Fruit fly (Drosophila melanogaster) whole organism, embryonic: ENCODE data around the gene CG33939.

Experiments
- Atf3 ChIP-seq: fragments of 200-800 bp; sonication (Bioruptor generic); optimal IDR thresholded peaks from 3 replicates; lab custom pipeline; 2016; ENCODE audit warnings: missing biosample characterization, missing genetic modification characterization
- B-H1 ChIP-seq: fragments of 200-800 bp; sonication (Bioruptor generic); IDR thresholded peaks from 3 replicates; pipeline ENCODE4 v1.3.6; 2022; ENCODE audit warnings: missing biosample characterization, missing genetic modification characterization
- Bdp1 ChIP-seq: fragments of 200-800 bp; sonication (Bioruptor generic); optimal IDR thresholded peaks from 3 replicates; lab custom pipeline; 2016; ENCODE audit warnings: missing biosample characterization, missing genetic modification characterization
- CG1024 ChIP-seq: fragments of 200-800 bp; sonication (Bioruptor generic); IDR thresholded peaks from 2 replicates; pipeline ENCODE4 v1.3.6; 2022; ENCODE audit warnings: missing biosample characterization, missing genetic modification characterization
- CG10267 ChIP-seq: fragments of 200-800 bp; sonication (Bioruptor generic); optimal IDR thresholded peaks from 2 replicates; lab custom pipeline; 2018; ENCODE audit warnings: missing biosample characterization, mild to moderate bottlenecking, missing genetic modification characterization, moderate library complexity
- CG10979 ChIP-seq: fragments of 200-800 bp; sonication (Bioruptor generic); optimal IDR thresholded peaks from 2 replicates; lab custom pipeline; 2018; ENCODE audit warnings: missing biosample characterization, mild to moderate bottlenecking, missing genetic modification characterization, moderate library complexity
- CG11456 ChIP-seq: fragments of 200-800 bp; sonication (Bioruptor generic); IDR thresholded peaks from 3 replicates; pipeline ENCODE4 v1.3.6; 2022; ENCODE audit warnings: missing biosample characterization, missing genetic modification characterization
- CG11560 ChIP-seq: fragments of 200-800 bp; sonication (Bioruptor generic); IDR thresholded peaks from 3 replicates; pipeline ENCODE4 v1.3.6; 2022; ENCODE audit warnings: missing biosample characterization, missing genetic modification characterization
- CG12071 ChIP-seq: fragments of 200-800 bp; sonication (Bioruptor generic); optimal IDR thresholded peaks from 3 replicates; lab custom pipeline; 2018; ENCODE audit warnings: missing biosample characterization, mild to moderate bottlenecking, missing genetic modification characterization
- CG13424 ChIP-seq: fragments of 200-800 bp; sonication (Bioruptor generic); optimal IDR thresholded peaks from 2 replicates; lab custom pipeline; 2019; ENCODE audit warnings: missing biosample characterization, mild to moderate bottlenecking, missing genetic modification characterization, moderate library complexity
- CG14441 ChIP-seq: fragments of 200-800 bp; sonication (Bioruptor generic); IDR thresholded peaks from 2 replicates; pipeline ENCODE4 v1.3.6; 2022; ENCODE audit warnings: missing biosample characterization, missing genetic modification characterization
- CG15696 ChIP-seq: fragments of 200-800 bp; sonication (Bioruptor generic); optimal IDR thresholded peaks from 2 replicates; lab custom pipeline; 2019; ENCODE audit warnings: missing biosample characterization, mild to moderate bottlenecking, missing genetic modification characterization, moderate library complexity
- CG16779 ChIP-seq: fragments of 200-800 bp; sonication (Bioruptor generic); IDR thresholded peaks from 2 replicates; pipeline ENCODE4 v1.3.6; 2022; ENCODE audit warnings: missing biosample characterization, missing genetic modification characterization
- CG32532 ChIP-seq: fragments of 200-800 bp; sonication (Bioruptor generic); IDR thresholded peaks from 2 replicates; pipeline ENCODE4 v1.3.6; 2022; ENCODE audit warnings: missing biosample characterization, missing genetic modification characterization
- CG33213 ChIP-seq: fragments of 200-800 bp; sonication (Bioruptor generic); optimal IDR thresholded peaks from 3 replicates; lab custom pipeline; 2016; ENCODE audit warnings: missing biosample characterization, missing genetic modification characterization
- CG34224 ChIP-seq: fragments of 200-800 bp; sonication (Bioruptor generic); IDR thresholded peaks from 3 replicates; pipeline ENCODE4 v1.3.6; 2022; ENCODE audit warnings: missing biosample characterization, missing genetic modification characterization; ENCODE audit not compliant: partially characterized antibody
- CG6254 ChIP-seq: fragments of 200-800 bp; sonication (Bioruptor generic); optimal IDR thresholded peaks from 3 replicates; lab custom pipeline; 2017; ENCODE audit warnings: mild to moderate bottlenecking, missing biosample characterization, missing genetic modification reagents, missing genetic modification characterization
- CG9437 ChIP-seq: fragments of 200-800 bp; sonication (Bioruptor generic); optimal IDR thresholded peaks from 2 replicates; lab custom pipeline; 2018; ENCODE audit warnings: missing biosample characterization, mild to moderate bottlenecking, missing genetic modification characterization
- CG9876 ChIP-seq: fragments of 200-800 bp; sonication (Bioruptor generic); optimal IDR thresholded peaks from 2 replicates; lab custom pipeline; 2016; ENCODE audit warnings: missing biosample characterization, missing genetic modification characterization
- CTCF ChIP-seq: fragments of 200-800 bp; sonication (Bioruptor generic); optimal IDR thresholded peaks from 2 replicates; lab custom pipeline; 2017; ENCODE audit warnings: missing biosample characterization, mild to moderate bottlenecking, missing genetic modification characterization, moderate library complexity
- E2f1 ChIP-seq: fragments of 200-800 bp; sonication (Bioruptor generic); IDR thresholded peaks from 2 replicates; pipeline ENCODE4 v1.3.6; 2022; ENCODE audit warnings: missing biosample characterization, missing genetic modification characterization
- E2f2 ChIP-seq: fragments of 200-800 bp; sonication (Bioruptor generic); IDR thresholded peaks from 2 replicates; pipeline ENCODE4 v1.3.6; 2022; ENCODE audit warnings: missing biosample characterization, missing genetic modification characterization
- Eip74EF ChIP-seq, 2 experiments: fragments of 200-800 bp in 1 of 2; fragments of >200 bp in 1 of 2; sonication (Bioruptor generic) in 1 of 2; optimal IDR thresholded peaks; 2 replicates each; lab custom pipeline; 2017 to 2019; ENCODE audit warnings: missing biosample characterization in 2 of 2, missing genetic modification characterization in 2 of 2, mild to moderate bottlenecking in 1 of 2, moderate library complexity in 1 of 2
- Ets97D ChIP-seq: fragments of 200-800 bp; sonication (Bioruptor generic); optimal IDR thresholded peaks from 3 replicates; lab custom pipeline; 2016; ENCODE audit warnings: missing biosample characterization, missing genetic modification characterization
- HLH3B ChIP-seq: fragments of 200-800 bp; sonication (Bioruptor generic); IDR thresholded peaks from 2 replicates; pipeline ENCODE4 v1.3.6; 2022; ENCODE audit warnings: missing biosample characterization, missing genetic modification characterization
- Hmr ChIP-seq: fragments of 200-800 bp; sonication (Bioruptor generic); optimal IDR thresholded peaks from 3 replicates; lab custom pipeline; 2017; ENCODE audit warnings: mild to moderate bottlenecking, missing biosample characterization, missing genetic modification reagents, missing genetic modification characterization
- Hmx ChIP-seq: fragments of 200-800 bp; sonication (Bioruptor generic); optimal IDR thresholded peaks from 2 replicates; lab custom pipeline; 2016; ENCODE audit warnings: missing biosample characterization, missing genetic modification characterization
- MTF-1 ChIP-seq: fragments of 200-800 bp; sonication (Bioruptor generic); optimal IDR thresholded peaks from 2 replicates; lab custom pipeline; 2018; ENCODE audit warnings: missing biosample characterization, mild to moderate bottlenecking, missing genetic modification characterization, borderline replicate concordance
- PHDP ChIP-seq: fragments of 200-800 bp; sonication (Bioruptor generic); optimal IDR thresholded peaks from 3 replicates; lab custom pipeline; 2018; ENCODE audit warnings: missing biosample characterization, mild to moderate bottlenecking, missing genetic modification characterization, moderate library complexity
- Sin3A ChIP-seq: fragments of >200 bp; optimal IDR thresholded peaks from 2 replicates; lab custom pipeline; 2018
- YL-1 ChIP-seq: fragments of 200-800 bp; sonication (Bioruptor generic); optimal IDR thresholded peaks from 3 replicates; lab custom pipeline; 2017; ENCODE audit warnings: missing biosample characterization, mild to moderate bottlenecking, missing genetic modification characterization
- ab ChIP-seq: fragments of 200-800 bp; sonication (Bioruptor generic); optimal IDR thresholded peaks from 2 replicates; lab custom pipeline; 2016; ENCODE audit warnings: missing biosample characterization, missing genetic modification characterization
- al ChIP-seq: fragments of 200-800 bp; sonication (Bioruptor generic); IDR thresholded peaks from 2 replicates; pipeline ENCODE4 v1.3.6; 2022; ENCODE audit warnings: missing biosample characterization, missing genetic modification characterization
- ap ChIP-seq: fragments of 200-800 bp; sonication (Bioruptor generic); IDR thresholded peaks from 2 replicates; pipeline ENCODE4 v1.3.6; 2022; ENCODE audit warnings: missing biosample characterization, missing genetic modification characterization
- dmrt99B ChIP-seq: fragments of 200-800 bp; sonication (Bioruptor generic); optimal IDR thresholded peaks from 2 replicates; lab custom pipeline; 2018; ENCODE audit warnings: missing biosample characterization, mild to moderate bottlenecking, missing genetic modification characterization, moderate library complexity
- esg ChIP-seq: fragments of 200-800 bp; sonication (Bioruptor generic); conservative IDR thresholded peaks from 2 replicates; pipeline ENCODE4 v1.3.6; 2022; ENCODE audit warnings: missing biosample characterization, missing genetic modification characterization
- fd96Cb ChIP-seq: fragments of 200-800 bp; sonication (Bioruptor generic); optimal IDR thresholded peaks from 2 replicates; lab custom pipeline; 2018; ENCODE audit warnings: missing biosample characterization, mild to moderate bottlenecking, missing genetic modification characterization, moderate library complexity
- gcm ChIP-seq: fragments of 200-800 bp; sonication (Bioruptor generic); optimal IDR thresholded peaks from 2 replicates; lab custom pipeline; 2019; ENCODE audit warnings: missing biosample characterization, mild to moderate bottlenecking, missing genetic modification characterization, moderate library complexity
- gt ChIP-seq: fragments of 200-800 bp; sonication (Bioruptor generic); IDR thresholded peaks from 2 replicates; pipeline ENCODE4 v1.3.6; 2022; ENCODE audit warnings: missing biosample characterization, missing genetic modification characterization
- her ChIP-seq: fragments of 200-800 bp; sonication (Bioruptor generic); optimal IDR thresholded peaks from 2 replicates; lab custom pipeline; 2016; ENCODE audit warnings: missing biosample characterization, missing genetic modification characterization
- ken ChIP-seq: fragments of 200-800 bp; sonication (Bioruptor generic); IDR thresholded peaks from 3 replicates; pipeline ENCODE4 v1.3.6; 2022; ENCODE audit warnings: missing biosample characterization, missing genetic modification characterization
- pros ChIP-seq: fragments of 200-800 bp; sonication (Bioruptor generic); optimal IDR thresholded peaks from 3 replicates; lab custom pipeline; 2019; ENCODE audit warnings: missing biosample characterization, mild to moderate bottlenecking, missing genetic modification characterization, moderate library complexity
- sc ChIP-seq, 3 experiments: fragments of >200 bp in 2 of 3; fragments of 200-800 bp in 1 of 3; sonication (Bioruptor generic) in 1 of 3; optimal IDR thresholded peaks; 2 replicates in 2 of 3; 3 replicates in 1 of 3; lab custom pipeline; 2017; ENCODE audit warnings: mild to moderate bottlenecking in 1 of 3, missing biosample characterization in 1 of 3, missing genetic modification characterization in 1 of 3, missing genetic modification reagents in 1 of 3
- scrt ChIP-seq: fragments of 200-800 bp; sonication (Bioruptor generic); optimal IDR thresholded peaks from 2 replicates; lab custom pipeline; 2018; ENCODE audit warnings: missing biosample characterization, mild to moderate bottlenecking, missing genetic modification characterization, moderate library complexity
- sd ChIP-seq: fragments of 200-800 bp; sonication (Bioruptor generic); optimal IDR thresholded peaks from 3 replicates; lab custom pipeline; 2018; ENCODE audit warnings: missing biosample characterization, mild to moderate bottlenecking, missing genetic modification characterization, moderate library complexity
- sisA ChIP-seq: fragments of 200-800 bp; sonication (Bioruptor generic); IDR thresholded peaks from 2 replicates; pipeline ENCODE4 v1.3.6; 2022; ENCODE audit warnings: missing biosample characterization, missing genetic modification characterization
- slou ChIP-seq: fragments of 200-800 bp; sonication (Bioruptor generic); optimal IDR thresholded peaks from 3 replicates; lab custom pipeline; 2016; ENCODE audit warnings: missing biosample characterization, missing genetic modification characterization
- slp2 ChIP-seq: fragments of 200-800 bp; sonication (Bioruptor generic); optimal IDR thresholded peaks from 2 replicates; lab custom pipeline; 2016; ENCODE audit warnings: missing biosample characterization, missing genetic modification characterization
- vvl ChIP-seq: fragments of 200-800 bp; sonication (Bioruptor generic); IDR thresholded peaks from 2 replicates; pipeline ENCODE4 v1.3.6; 2022; ENCODE audit warnings: missing biosample characterization, missing genetic modification characterization
- z ChIP-seq: fragments of 200-800 bp; sonication (Bioruptor generic); IDR thresholded peaks from 3 replicates; pipeline ENCODE4 v1.3.6; 2022; ENCODE audit warnings: missing biosample characterization, missing genetic modification characterization

CG33939 gene

DNA sequence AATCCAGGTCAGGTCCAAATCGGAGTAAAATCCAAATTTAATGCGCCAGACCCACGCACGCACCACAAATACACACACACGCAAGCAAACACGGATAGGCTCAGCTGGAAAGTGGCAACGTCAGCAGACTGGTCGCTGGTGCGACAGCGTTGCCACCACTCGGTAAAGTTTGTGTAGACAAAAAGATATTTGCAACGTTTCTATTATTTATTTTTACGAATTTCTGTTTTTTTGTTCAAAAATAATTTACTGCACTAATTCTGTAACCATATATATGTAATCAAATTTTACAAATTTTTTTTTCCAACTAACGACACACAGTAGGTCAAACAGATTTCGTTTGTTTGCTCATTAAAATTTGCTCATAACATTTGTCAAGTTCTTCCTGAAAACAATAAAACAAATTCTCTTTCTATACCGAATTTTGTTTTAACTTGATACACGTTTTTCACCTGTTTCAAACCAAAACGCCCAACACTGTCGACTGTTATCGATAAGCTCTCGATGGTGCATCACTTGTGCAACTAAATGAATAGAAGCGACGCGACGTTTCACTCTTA is 5.1 kb upstream of the CG33939 start, which contains the start of the genes CG7556 and CG7453 (continued):
- TF ChIP-seq slou (GFP tag; lab: Kevin White, UChicago): peak; percentile 41
- peak; percentile 39 for TF ChIP-seq Hmx (GFP tag; lab: Kevin White, UChicago)
- TF ChIP-seq her: peak; percentile 40
- TF ChIP-seq CG15696 (tag; lab: Kevin White, UChicago): peak; percentile 74
- peak; percentile 28 for TF ChIP-seq scrt (GFP tag; lab: Kevin White, UChicago)
- TF ChIP-seq PHDP (tag; lab: Kevin White, UChicago): peak; percentile 70
- TF ChIP-seq CG9876 (GFP tag; lab: Kevin White, UChicago): peak; percentile 68
- peak; percentile 61 for TF ChIP-seq Bdp1 (GFP tag; lab: Kevin White, UChicago)
- no peak for TF ChIP-seq gt (GFP tag; lab: Robert Waterston, UW)
- no peak for TF ChIP-seq pros (GFP tag; lab: Kevin White, UChicago)
- peak; percentile 80 for TF ChIP-seq YL-1 (GFP tag; lab: Kevin White, UChicago)
- peak; percentile 56; the same call in 1 of the 3 replicates for TF ChIP-seq ken
- TF ChIP-seq fd96Cb (tag; lab: Kevin White, UChicago): peak; percentile 46
- TF ChIP-seq CG16779 (GFP tag; lab: Robert Waterston, UW): no peak
- peak; percentile 68 for TF ChIP-seq esg (GFP tag; lab: Robert Waterston, UW)
- TF ChIP-seq CG34224: no peak
- peak; percentile 56 for TF ChIP-seq CG33213 (GFP tag; lab: Kevin White, UChicago)
- TF ChIP-seq B-H1 (GFP tag; lab: Robert Waterston, UW): peak; percentile 27; the same call in 1 of the 3 replicates
- TF ChIP-seq Atf3: peak; percentile 35
- TF ChIP-seq CG10267 (tag; lab: Kevin White, UChicago): peak; percentile 76
- TF ChIP-seq sd: peak; percentile 4
- TF ChIP-seq CG32532 (GFP tag; lab: Robert Waterston, UW): peak; percentile 65
- peak; percentile 57; the same call in 1 of the 2 replicates for TF ChIP-seq CG14441
- peak; percentile 45; the same call in 1 of the 2 replicates for TF ChIP-seq E2f2 (GFP tag; lab: Robert Waterston, UW)
- peak; percentile 48 for TF ChIP-seq gcm (GFP tag; lab: Kevin White, UChicago)
- TF ChIP-seq sc (optimal IDR thresholded peaks at IDR 0.05; lab: Kevin White, UChicago): no peak
- peak; percentile 46 for TF ChIP-seq sc (GFP tag; optimal IDR thresholded peaks at IDR 0.05; lab: Kevin White, UChicago)
- peak; percentile 54 for TF ChIP-seq CG9437 (GFP tag; lab: Kevin White, UChicago)
- TF ChIP-seq CG11456: no peak; the same call in 2 of the 3 replicates
- no peak for TF ChIP-seq CG12071 (GFP tag; lab: Kevin White, UChicago)
- TF ChIP-seq ap: peak; percentile 59
- peak; percentile 51; the same call in 1 of the 2 replicates for TF ChIP-seq E2f1
- TF ChIP-seq Ets97D (GFP tag; lab: Kevin White, UChicago): peak; percentile 61
- TF ChIP-seq CG13424 (tag; lab: Kevin White, UChicago): peak; percentile 77
- peak; percentile 31; the same call in 1 of the 3 replicates for TF ChIP-seq CG11560 (tag; lab: Robert Waterston, UW)
- peak; percentile 65 for TF ChIP-seq vvl (GFP tag; lab: Robert Waterston, UW)
- TF ChIP-seq HLH3B: peak; percentile 61; the same call in 1 of the 2 replicates
- TF ChIP-seq al (GFP tag; lab: Robert Waterston, UW): 0 out of 2 replicates have a peak, but pooled peaks have one; percentile 16
- TF ChIP-seq dmrt99B: peak; percentile 62
- TF ChIP-seq CG1024 (GFP tag; lab: Robert Waterston, UW): no peak
- TF ChIP-seq CTCF (GFP tag; lab: Kevin White, UChicago): no peak
- peak; percentile 54; the same call in 1 of the 2 replicates for TF ChIP-seq sisA (GFP tag; lab: Robert Waterston, UW)
- TF ChIP-seq CG6254 (GFP tag; lab: Kevin White, UChicago): no peak
- TF ChIP-seq Sin3A (lab: Kevin White, UChicago): peak; percentile 65
- peak; percentile 66 for TF ChIP-seq CG10979 (tag; lab: Kevin White, UChicago)
- TF ChIP-seq slp2: peak; percentile 78
- TF ChIP-seq Eip74EF (GFP tag; optimal IDR thresholded peaks at IDR 0.05; lab: Kevin White, UChicago): peak in 1 of 2 experiments; percentile 51
- peak; percentile 55 for TF ChIP-seq ab (GFP tag; lab: Kevin White, UChicago)
- no peak for TF ChIP-seq z (GFP tag; lab: Robert Waterston, UW)
- TF ChIP-seq Hmr (GFP tag; lab: Kevin White, UChicago): peak; percentile 71
- TF ChIP-seq MTF-1 (GFP tag; lab: Kevin White, UChicago): no peak
